Fruit fly (Drosophila melanogaster) whole organism, pupa: ENCODE measurements around the gene DCP2.

Experiments used
- CG12605 ChIP-seq: fragments of 200-800 bp; sonication (Bioruptor generic); IDR thresholded peaks from 2 replicates; pipeline ENCODE4 v1.3.6; 2022; ENCODE audit warnings: missing biosample characterization, missing genetic modification characterization
- CG15710 ChIP-seq: fragments of 200-800 bp; sonication (Bioruptor generic); optimal IDR thresholded peaks from 2 replicates; lab custom pipeline; 2018; ENCODE audit warnings: missing biosample characterization, mild to moderate bottlenecking, missing genetic modification characterization, moderate library complexity
- EcR ChIP-seq: fragments of 200-800 bp; sonication (Bioruptor generic); optimal IDR thresholded peaks from 3 replicates; lab custom pipeline; 2019; ENCODE audit warnings: missing biosample characterization, missing genetic modification characterization, mild to moderate bottlenecking, moderate library complexity, missing genetic modification reagents
- Pif1B ChIP-seq: fragments of 200-800 bp; sonication (Bioruptor generic); optimal IDR thresholded peaks from 3 replicates; lab custom pipeline; 2016; ENCODE audit warnings: missing biosample characterization, missing genetic modification characterization

DNA sequence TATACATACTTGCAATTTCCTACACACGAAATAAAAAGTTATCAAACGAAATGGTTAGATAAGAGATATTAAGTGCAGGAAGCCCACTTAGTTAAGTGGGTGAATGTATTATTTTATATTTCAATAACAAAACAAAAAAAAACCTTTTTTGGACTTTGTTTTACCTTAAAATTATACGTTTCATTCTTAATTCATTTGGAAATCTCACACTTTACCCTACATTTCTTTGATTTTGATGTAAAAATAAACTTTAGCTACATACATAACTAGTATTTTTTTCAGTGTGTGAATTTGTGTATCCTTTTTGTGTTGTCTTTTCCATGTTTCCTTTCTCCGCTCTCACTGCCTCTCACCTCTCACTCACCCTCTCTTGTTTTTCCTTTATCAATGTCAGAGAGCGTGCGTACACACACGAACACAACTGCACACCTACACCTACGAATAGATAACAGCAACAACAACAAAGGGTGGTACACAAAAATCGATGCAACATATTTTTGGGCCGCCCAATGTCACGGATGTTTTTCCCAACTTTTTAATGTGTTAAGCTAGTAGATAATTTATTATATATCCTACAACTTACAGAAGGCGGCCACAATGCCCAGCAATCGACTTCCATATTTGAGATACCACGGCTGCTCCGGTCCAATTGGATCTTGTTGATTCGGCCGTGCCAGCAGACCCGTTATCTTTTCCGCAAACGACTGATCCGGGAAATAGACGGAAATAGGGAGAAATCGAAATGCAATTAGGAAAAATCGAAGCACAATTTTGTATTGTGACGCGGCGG, 10.7 kb downstream of the DCP2 start:
- TF ChIP-seq EcR (GFP tag; lab: Kevin White, UChicago) (peak; percentile 30), CG15710 (peak; percentile 91), Pif1B (GFP tag; lab: Kevin White, UChicago) (peak; percentile 85), CG12605 (GFP tag; lab: Robert Waterston, UW) (peak; percentile 75)
